Worm (Caenorhabditis elegans) whole organism, late embryonic: ENCODE data around the gene F28A10.8.

ENCODE experiments used
- ceh-30 ChIP-seq: fragments of 150-350 bp; optimal IDR thresholded peaks from 2 replicates; lab custom pipeline; 2014; ENCODE audit warnings: missing biosample characterization, missing genetic modification characterization
- fax-1 ChIP-seq: sonication (generic microtip); optimal IDR thresholded peaks from 2 replicates; lab custom pipeline; 2016; ENCODE audit warnings: missing genotype, missing genetic modification characterization, missing compliant biosample characterization
- hlh-8 ChIP-seq: sonication (generic microtip); optimal IDR thresholded peaks from 2 replicates; lab custom pipeline; 2016; ENCODE audit warnings: missing genotype, missing genetic modification characterization, missing compliant biosample characterization
- lin-11 ChIP-seq: fragments of 200-800 bp; sonication (Bioruptor generic); optimal IDR thresholded peaks from 2 replicates; lab custom pipeline; 2018; ENCODE audit warnings: mild to moderate bottlenecking, missing genetic modification characterization, missing compliant biosample characterization
- madf-2 ChIP-seq: sonication (generic microtip); optimal IDR thresholded peaks from 2 replicates; lab custom pipeline; 2017; ENCODE audit warnings: missing genetic modification characterization, missing compliant biosample characterization
- nfya-1 ChIP-seq: sonication (generic microtip); optimal IDR thresholded peaks from 2 replicates; lab custom pipeline; 2017; ENCODE audit warnings: missing genetic modification characterization, mild to moderate bottlenecking, missing compliant biosample characterization, antibody characterized with exemption, moderate library complexity
- nhr-232 ChIP-seq: sonication (generic microtip); optimal IDR thresholded peaks from 2 replicates; lab custom pipeline; 2016; ENCODE audit warnings: missing genetic modification characterization, missing compliant biosample characterization
- pha-2 ChIP-seq: sonication (generic microtip); optimal IDR thresholded peaks from 2 replicates; lab custom pipeline; 2017; ENCODE audit warnings: mild to moderate bottlenecking, missing genetic modification characterization, missing compliant biosample characterization
- pha-4 ChIP-seq: fragments of 150-350 bp; optimal IDR thresholded peaks from 2 replicates; lab custom pipeline; 2018; ENCODE audit warnings: missing biosample characterization, missing genetic modification reagents, missing genetic modification characterization
- pqm-1 ChIP-seq: sonication (generic microtip); optimal IDR thresholded peaks from 2 replicates; lab custom pipeline; 2016; ENCODE audit warnings: missing genetic modification characterization, missing compliant biosample characterization
- pros-1 ChIP-seq: fragments of 150-350 bp; optimal IDR thresholded peaks from 2 replicates; lab custom pipeline; 2014; ENCODE audit warnings: missing biosample characterization, missing genetic modification reagents, missing genetic modification characterization
- ref-2 ChIP-seq: sonication (generic microtip); optimal IDR thresholded peaks from 2 replicates; lab custom pipeline; 2016; ENCODE audit warnings: missing genetic modification characterization, missing compliant biosample characterization
- zip-5 ChIP-seq: sonication (generic microtip); optimal IDR thresholded peaks from 2 replicates; lab custom pipeline; 2016; ENCODE audit warnings: missing genetic modification characterization, missing compliant biosample characterization

- TF ChIP-seq nfya-1 (tag; lab: Kevin White, UChicago), result no peak
- no peak for TF ChIP-seq fax-1 (tag; lab: Kevin White, UChicago)
- TF ChIP-seq madf-2 (tag; lab: Kevin White, UChicago), result no peak
- TF ChIP-seq ceh-30, result no peak
- no peak for TF ChIP-seq pha-4 (tag; lab: Kevin White, UChicago)
- TF ChIP-seq pros-1 (tag; lab: Kevin White, UChicago), result no peak
- TF ChIP-seq zip-5 (tag; lab: Kevin White, UChicago), result no peak
- no peak for TF ChIP-seq lin-11 (tag; lab: Kevin White, UChicago)
- no peak for TF ChIP-seq hlh-8 (tag; lab: Kevin White, UChicago)
- TF ChIP-seq pha-2 (tag; lab: Kevin White, UChicago), result no peak
- TF ChIP-seq nhr-232, result no peak
- no peak for TF ChIP-seq pqm-1
- no peak for TF ChIP-seq ref-2 (tag; lab: Kevin White, UChicago)
Observed at ce11 chrII:875739-876138, 37.4 kb upstream of the F28A10.8 start.
